Fruit fly (Drosophila melanogaster) whole organism, larva: Measurements from ENCODE around the gene CG16985.
A peak's percentile ranks its signal among the peaks of the same experiment; 100 is the strongest.

Experiments
- noc ChIP-seq: fragments of 200-800 bp; sonication (Bioruptor generic); optimal IDR thresholded peaks from 3 replicates; lab custom pipeline; 2019; ENCODE audit warnings: missing biosample characterization, mild to moderate bottlenecking, missing genetic modification characterization, moderate library complexity

CG16985 gene

DNA sequence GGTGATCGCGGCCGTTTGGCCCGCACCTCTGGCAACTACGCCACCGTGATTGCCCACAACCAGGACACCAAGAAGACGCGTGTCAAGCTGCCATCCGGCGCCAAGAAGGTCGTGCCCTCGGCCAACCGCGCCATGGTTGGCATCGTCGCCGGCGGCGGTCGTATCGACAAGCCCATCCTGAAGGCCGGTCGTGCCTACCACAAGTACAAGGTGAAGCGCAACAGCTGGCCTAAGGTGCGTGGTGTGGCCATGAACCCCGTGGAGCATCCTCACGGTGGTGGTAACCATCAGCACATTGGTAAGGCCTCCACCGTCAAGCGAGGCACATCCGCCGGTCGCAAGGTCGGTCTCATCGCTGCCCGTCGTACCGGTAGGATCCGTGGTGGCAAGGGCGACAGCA is 10.8 kb upstream of the CG16985 start:
- no peak for TF ChIP-seq noc (tag; lab: Kevin White, UChicago)

DNA sequence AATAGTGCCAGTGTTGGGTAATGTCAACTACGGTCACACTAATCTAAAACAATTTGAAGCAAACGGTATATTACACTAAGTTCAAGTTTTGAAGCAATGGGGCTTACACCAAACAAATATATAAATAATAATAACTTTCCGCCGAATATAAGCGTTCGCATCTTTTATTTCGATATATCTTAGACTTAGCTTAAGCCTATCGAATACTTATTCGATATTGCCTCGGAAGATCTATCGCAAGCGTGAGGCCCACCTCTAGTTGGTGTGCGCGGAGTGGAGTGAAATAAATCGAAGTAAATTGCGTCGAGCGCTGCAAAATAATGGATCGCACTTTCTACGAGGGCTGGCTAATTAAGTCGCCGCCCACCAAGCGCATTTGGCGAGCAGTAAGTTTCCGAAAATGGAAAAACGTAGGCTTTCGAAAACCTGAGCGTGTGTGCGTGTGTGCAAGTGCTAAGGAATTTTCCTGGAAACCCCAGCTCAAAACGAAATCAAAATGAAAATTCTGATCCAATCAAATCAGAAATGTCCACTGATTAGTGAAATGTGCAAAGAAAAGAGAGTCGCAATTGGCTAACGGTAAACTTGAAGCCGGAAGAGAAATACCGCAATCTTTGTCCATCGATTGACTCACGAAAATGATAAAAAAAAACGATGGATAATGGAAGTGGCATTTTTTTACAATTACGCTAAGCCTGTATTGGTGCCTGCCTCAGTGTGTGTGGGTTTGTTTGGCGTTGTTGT is 9.8 kb upstream of the CG16985 start, which contains the start of gene dos:
Gene dos, plus strand, starts transcription at position 248 of the 744 bp plus-strand sequence.
- TF ChIP-seq noc (tag; lab: Kevin White, UChicago), result peak; percentile 29

DNA sequence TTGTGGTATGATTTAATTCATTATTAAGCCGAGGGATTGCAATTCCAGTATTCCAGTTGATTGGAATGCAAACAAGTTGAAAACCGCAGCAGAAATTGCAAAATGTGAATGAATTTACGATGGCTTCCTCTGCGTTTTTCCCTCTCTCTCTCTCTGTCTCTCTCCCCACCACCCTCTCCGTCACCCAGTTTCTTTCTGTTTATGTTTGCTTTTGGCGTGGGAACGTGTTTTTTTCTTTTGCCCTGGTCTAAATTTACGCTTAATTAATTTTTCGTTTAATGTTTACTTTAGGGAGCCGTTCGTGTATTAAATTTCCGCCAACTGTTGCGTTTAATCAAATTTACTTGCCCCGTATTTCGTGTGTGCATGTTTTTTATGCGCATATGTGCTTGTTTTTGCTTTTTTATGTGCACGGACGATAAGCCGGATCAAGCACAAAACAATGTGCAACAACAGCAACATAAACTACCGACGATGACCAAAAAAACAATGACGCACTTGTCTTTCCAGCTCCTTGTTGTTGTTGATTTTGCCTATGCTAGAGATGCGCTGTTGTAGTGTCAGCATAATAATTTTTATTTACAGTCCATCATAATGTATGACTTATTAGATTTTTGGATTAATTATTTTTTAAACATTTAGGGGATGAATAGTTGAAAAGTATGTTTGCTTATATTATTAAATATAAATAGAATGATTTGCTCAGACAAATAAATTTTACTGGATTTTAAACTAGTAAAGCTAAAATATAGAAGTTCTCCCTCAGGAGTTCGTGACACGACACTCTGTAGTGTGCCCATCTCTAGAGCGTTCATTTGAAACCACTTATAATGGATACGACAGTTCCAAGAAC is 9.0 kb upstream of the CG16985 start:
- TF ChIP-seq noc (tag; lab: Kevin White, UChicago), result peak; percentile 91

- TF ChIP-seq noc (tag; lab: Kevin White, UChicago), result no peak
Observed at dm6 chr3L:2590764-2591309, 8.3 kb upstream of the CG16985 start.

DNA sequence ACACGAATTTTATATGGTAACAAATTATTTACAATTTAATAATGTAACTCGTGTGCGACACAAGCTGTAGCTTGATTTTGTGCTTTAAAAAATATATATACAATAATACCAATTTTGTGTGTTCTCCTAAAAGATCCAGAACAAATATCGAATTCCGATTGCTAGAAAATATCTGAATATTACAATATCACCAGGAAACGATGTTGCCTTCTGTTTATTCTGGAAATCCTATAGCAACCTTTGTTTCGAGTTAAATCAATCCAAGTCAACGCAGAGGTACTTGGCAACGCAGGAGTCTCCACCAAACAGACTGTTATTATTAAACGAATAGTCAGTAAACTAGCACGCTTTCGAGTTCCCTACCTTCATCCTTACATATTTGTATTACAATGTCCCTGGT is 3.6 kb upstream of the CG16985 start, which contains the start of gene CG16984:
Gene CG16984, plus strand, starts transcription at position 301 of the 400 bp plus-strand sequence.
- TF ChIP-seq noc (tag; lab: Kevin White, UChicago), result no peak

- no peak for TF ChIP-seq noc (tag; lab: Kevin White, UChicago)
Observed at dm6 chr3L:2600144-2600543, 1.0 kb downstream of the CG16985 start, which contains the start of gene CG16986. Gene CG16986, plus strand, starts transcription at chr3L:2600331.

dm6 chr3L:2608825-2609224 is 9.7 kb downstream of the CG16985 start:
- no peak for TF ChIP-seq noc (tag; lab: Kevin White, UChicago)

DNA sequence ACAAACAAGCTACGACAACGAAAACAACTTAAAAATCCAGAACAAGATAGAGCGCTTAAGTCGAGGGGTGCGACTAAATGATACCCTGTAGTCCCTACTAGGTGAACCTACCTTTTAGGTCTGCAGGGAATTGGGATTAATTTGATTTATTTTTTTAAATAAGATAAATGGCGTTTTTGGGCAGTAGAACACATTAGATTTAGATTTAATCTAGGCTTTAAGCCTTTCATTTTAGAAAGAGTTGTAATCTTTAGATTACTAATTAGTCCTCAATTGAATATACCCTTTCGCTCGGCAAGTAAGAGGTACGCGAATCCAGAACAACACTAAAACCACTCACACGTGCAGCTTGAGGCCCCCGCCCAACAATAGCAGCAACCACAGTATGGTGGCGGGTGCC is 15.1 kb downstream of the CG16985 start:
- no peak for TF ChIP-seq noc (tag; lab: Kevin White, UChicago)

DNA sequence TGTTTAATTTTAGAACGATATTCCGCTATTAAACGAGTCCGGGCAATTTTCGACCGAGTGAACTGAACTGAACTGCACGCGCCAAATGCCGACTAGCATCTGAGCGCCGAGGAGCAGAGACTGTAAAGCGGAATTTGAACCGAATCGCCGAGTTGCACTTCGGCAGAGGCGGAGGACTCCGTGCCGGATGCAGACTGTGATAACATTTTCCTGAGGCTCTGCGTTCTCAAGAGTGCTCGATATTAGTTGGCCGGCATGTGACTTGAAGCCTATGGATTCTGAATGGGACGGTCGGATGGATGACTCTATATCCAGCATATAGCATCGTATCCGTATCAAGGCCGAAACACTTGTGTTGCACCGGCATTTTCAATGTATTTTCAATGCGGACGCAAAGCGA is 30.9 kb downstream of the CG16985 start, which contains the start of gene Pxn:
Gene Pxn, minus strand, starts transcription at position 101 of the 400 bp plus-strand sequence.
- TF ChIP-seq noc (tag; lab: Kevin White, UChicago), result no peak

dm6 chr3L:2631406-2631805 is 32.3 kb downstream of the CG16985 start, which contains the start of the genes CG42245 and MEP-1:
Gene CG42245, plus strand, starts transcription at chr3L:2631715.
Gene MEP-1, plus strand, starts transcription at chr3L:2631715.
- TF ChIP-seq noc (tag; lab: Kevin White, UChicago), result no peak

DNA sequence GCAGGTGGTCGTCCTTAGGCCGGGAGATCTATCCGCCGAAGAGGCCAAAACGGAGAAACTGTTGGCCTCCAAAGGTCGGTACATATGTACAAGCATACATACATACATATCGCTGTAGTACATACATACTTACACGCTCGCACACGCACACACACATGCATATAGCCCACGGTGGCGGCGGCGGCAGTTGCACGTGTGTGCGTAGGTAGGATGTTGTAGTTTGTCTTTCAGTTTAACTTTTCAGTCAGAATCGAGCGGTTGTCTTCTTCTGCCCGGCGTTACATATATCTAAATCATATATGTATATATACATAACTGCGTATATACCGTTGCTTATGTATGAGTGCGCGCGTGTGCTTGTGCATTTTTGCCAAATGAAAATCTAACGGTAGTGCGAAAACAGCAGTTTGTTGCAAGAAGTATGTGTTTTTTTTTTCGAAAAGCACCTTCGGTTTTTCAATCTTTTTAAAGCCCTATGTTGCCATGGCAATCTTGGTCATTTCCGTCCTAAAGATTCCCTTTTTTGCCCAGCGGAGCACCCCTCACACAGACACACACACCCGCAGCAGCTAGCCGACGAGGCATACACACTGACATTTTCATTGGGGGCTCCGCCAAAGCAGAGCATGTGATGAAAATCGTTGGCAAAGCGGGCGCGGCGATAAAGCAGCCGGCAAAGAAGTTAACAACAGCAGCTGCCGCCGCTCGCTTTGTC is 33.1 kb downstream of the CG16985 start:
- TF ChIP-seq noc (tag; lab: Kevin White, UChicago), result no peak

dm6 chr3L:2632763-2633100 is 33.6 kb downstream of the CG16985 start:
- TF ChIP-seq noc (tag; lab: Kevin White, UChicago), result no peak

DNA sequence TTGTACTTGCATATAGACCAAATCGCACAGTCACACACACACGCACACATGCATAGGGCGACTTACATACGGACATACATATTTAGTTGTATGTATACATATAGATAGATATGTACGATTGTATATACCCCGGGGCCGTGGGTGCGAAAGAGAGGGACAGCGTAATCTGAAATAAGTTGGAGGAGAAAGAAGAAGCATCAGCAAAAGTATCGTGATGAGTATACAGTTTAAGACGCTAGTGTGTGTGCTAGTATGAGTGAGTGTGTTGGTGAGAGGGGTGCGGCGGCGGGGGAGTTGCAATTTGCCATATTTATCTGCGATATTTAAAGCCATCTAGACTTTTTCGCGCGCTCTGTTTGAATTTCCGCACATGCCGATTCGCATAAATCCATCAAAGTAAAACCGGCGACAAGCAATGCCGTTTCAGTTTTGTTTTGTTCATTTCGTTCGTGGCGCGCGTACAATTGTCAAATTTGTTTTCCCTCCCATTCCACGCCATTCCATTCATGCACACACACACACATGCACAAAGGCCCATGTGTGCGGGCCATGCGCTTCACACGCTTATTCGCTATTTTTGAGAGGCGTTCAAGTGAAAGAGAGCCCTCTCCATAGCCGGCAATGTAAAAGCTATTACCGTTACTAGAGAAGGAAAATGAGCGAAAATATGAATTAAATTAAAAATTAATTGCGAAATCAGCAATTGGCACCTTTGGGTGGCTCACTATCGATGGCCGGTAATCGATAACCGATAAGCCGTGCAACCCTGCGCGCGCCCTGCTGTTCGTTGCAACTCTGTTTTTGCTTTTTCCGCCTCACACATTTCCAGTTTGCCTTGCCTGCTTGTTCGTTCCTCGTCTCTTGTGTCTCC is 36.1 kb downstream of the CG16985 start:
- TF ChIP-seq noc (tag; lab: Kevin White, UChicago), result peak; percentile 62
